Worm (Caenorhabditis elegans) whole organism, L4 larva: Measurements from ENCODE around the gene sftb-2.

ENCODE experiments used
- F26F4.8 ChIP-seq: fragments of 200-800 bp; sonication (Bioruptor generic); conservative IDR thresholded peaks from 2 replicates; pipeline ENCODE4 v1.3.6; 2022; ENCODE audit warnings: missing genetic modification characterization, missing compliant biosample characterization
- F37D6.2 ChIP-seq: sonication (generic microtip); optimal IDR thresholded peaks from 2 replicates; lab custom pipeline; 2016; ENCODE audit warnings: mild to moderate bottlenecking, missing genetic modification characterization, missing compliant biosample characterization
- F44E2.7 ChIP-seq: fragments of 200-800 bp; sonication (Bioruptor generic); IDR thresholded peaks from 2 replicates; pipeline ENCODE4 v2.1.2; 2022; ENCODE audit warnings: missing genetic modification characterization, missing compliant biosample characterization
- F49E8.2 ChIP-seq: sonication (generic microtip); optimal IDR thresholded peaks from 2 replicates; lab custom pipeline; 2016; ENCODE audit warnings: missing compliant biosample characterization, mild to moderate bottlenecking, missing genetic modification characterization, borderline replicate concordance
- T26A8.4 ChIP-seq: fragments of 200-800 bp; sonication (Bioruptor generic); IDR thresholded peaks from 2 replicates; pipeline ENCODE4 v1.3.6; 2022; ENCODE audit warnings: missing genetic modification characterization, missing compliant biosample characterization
- Y5F2A.4 ChIP-seq: fragments of 200-800 bp; sonication (Bioruptor generic); optimal IDR thresholded peaks from 2 replicates; lab custom pipeline; 2018; ENCODE audit warnings: mild to moderate bottlenecking, missing genetic modification characterization, missing compliant biosample characterization
- Y75B8A.6 ChIP-seq: fragments of 200-800 bp; sonication (Bioruptor generic); IDR thresholded peaks from 2 replicates; pipeline ENCODE4 v1.3.6; 2022; ENCODE audit warnings: missing genetic modification reagents, missing genetic modification characterization, missing compliant biosample characterization
- ZK337.2 ChIP-seq: fragments of 200-800 bp; sonication (Bioruptor generic); IDR thresholded peaks from 2 replicates; pipeline ENCODE4 v1.3.6; 2022; ENCODE audit warnings: missing genetic modification reagents, missing genetic modification characterization, missing compliant biosample characterization
- ZK546.5 ChIP-seq, 2 experiments: sonication (generic microtip); optimal IDR thresholded peaks; 2 replicates each; lab custom pipeline; 2017; ENCODE audit warnings: missing biosample characterization in 2 of 2, missing genetic modification characterization in 2 of 2
- aha-1 ChIP-seq: fragments of 150-350 bp; peaks from one replicate; lab custom pipeline; 2014; ENCODE audit warnings: missing biosample characterization, missing genetic modification characterization
- ceh-20 ChIP-seq: fragments of 200-800 bp; sonication (Bioruptor generic); IDR thresholded peaks from 2 replicates; pipeline ENCODE4 v1.3.6; 2022; ENCODE audit warnings: missing genetic modification reagents, missing genetic modification characterization, missing compliant biosample characterization
- ceh-32 ChIP-seq: sonication (generic microtip); optimal IDR thresholded peaks from 2 replicates; lab custom pipeline; 2016; ENCODE audit warnings: mild to moderate bottlenecking, missing genetic modification characterization, missing compliant biosample characterization; ENCODE audit not compliant: poor library complexity
- ceh-44 ChIP-seq: fragments of 200-800 bp; sonication (Bioruptor generic); IDR thresholded peaks from 2 replicates; pipeline ENCODE4 v1.3.6; 2022; ENCODE audit warnings: missing genetic modification reagents, missing genetic modification characterization, missing compliant biosample characterization
- ceh-62 ChIP-seq: sonication (generic microtip); optimal IDR thresholded peaks from 2 replicates; lab custom pipeline; 2017; ENCODE audit warnings: missing biosample characterization, missing genetic modification characterization
- ces-1 ChIP-seq: fragments of 150-350 bp; sonication (generic microtip); optimal IDR thresholded peaks from 4 replicates; lab custom pipeline; 2014; ENCODE audit warnings: missing biosample characterization, missing genetic modification reagents, missing genetic modification characterization
- ctbp-1 ChIP-seq: fragments of 200-800 bp; sonication (Bioruptor generic); IDR thresholded peaks from 2 replicates; pipeline ENCODE4 v1.3.6; 2022; ENCODE audit warnings: missing genetic modification reagents, missing genetic modification characterization, missing compliant biosample characterization
- daf-16 ChIP-seq, 3 experiments: sonication (generic microtip); optimal IDR thresholded peaks; 2 replicates each; lab custom pipeline; 2016 to 2017; ENCODE audit warnings: missing genetic modification characterization in 3 of 3, missing genetic modification reagents in 3 of 3, mild to moderate bottlenecking in 2 of 3, missing compliant biosample characterization in 2 of 3, missing biosample characterization in 1 of 3, moderate library complexity in 1 of 3
- duxl-1 ChIP-seq: sonication (generic microtip); optimal IDR thresholded peaks from 2 replicates; lab custom pipeline; 2016; ENCODE audit warnings: mild to moderate bottlenecking, missing genetic modification characterization, moderate library complexity, missing compliant biosample characterization; ENCODE audit not compliant: poor library complexity
- egl-27 ChIP-seq: sonication (generic microtip); optimal IDR thresholded peaks from 3 replicates; lab custom pipeline; 2017; ENCODE audit warnings: missing biosample characterization, missing genetic modification reagents, missing genetic modification characterization
- fkh-10 ChIP-seq: fragments of 150-350 bp; optimal IDR thresholded peaks from 2 replicates; lab custom pipeline; 2014; ENCODE audit warnings: missing biosample characterization, missing genetic modification reagents, missing genetic modification characterization
- gei-8 ChIP-seq: fragments of 200-800 bp; sonication (Bioruptor generic); optimal IDR thresholded peaks from 2 replicates; lab custom pipeline; 2018; ENCODE audit warnings: mild to moderate bottlenecking, missing genetic modification characterization, missing compliant biosample characterization
- hmg-1.1 ChIP-seq: fragments of 200-800 bp; sonication (Bioruptor generic); IDR thresholded peaks from 2 replicates; pipeline ENCODE4 v1.3.6; 2022; ENCODE audit warnings: missing genetic modification reagents, missing genetic modification characterization, missing compliant biosample characterization
- jun-1 ChIP-seq: fragments of 150-350 bp; optimal IDR thresholded peaks from 2 replicates; lab custom pipeline; 2014; ENCODE audit warnings: missing biosample characterization, missing genetic modification reagents, missing genetic modification characterization
- lin-38 ChIP-seq: fragments of 200-800 bp; sonication (Bioruptor generic); IDR thresholded peaks from 2 replicates; pipeline ENCODE4 v1.3.6; 2022; ENCODE audit warnings: missing genetic modification reagents, missing genetic modification characterization, missing compliant biosample characterization
- lsy-2 ChIP-seq, 2 experiments: fragments of 150-350 bp in 1 of 2; sonication (generic microtip) in 1 of 2; optimal IDR thresholded peaks; 2 replicates each; lab custom pipeline; 2014 to 2017; ENCODE audit warnings: missing biosample characterization in 2 of 2, missing genetic modification characterization in 2 of 2
- mep-1 ChIP-seq: fragments of 150-350 bp; sonication (generic microtip); optimal IDR thresholded peaks from 3 replicates; lab custom pipeline; 2014; ENCODE audit warnings: missing biosample characterization, missing genetic modification characterization
- mxl-3 ChIP-seq: fragments of 200-800 bp; sonication (Bioruptor generic); optimal IDR thresholded peaks from 2 replicates; lab custom pipeline; 2018; ENCODE audit warnings: mild to moderate bottlenecking, missing genetic modification characterization, missing compliant biosample characterization
- nhr-102 ChIP-seq: sonication (generic microtip); optimal IDR thresholded peaks from 2 replicates; lab custom pipeline; 2016; ENCODE audit warnings: mild to moderate bottlenecking, missing genetic modification characterization, moderate library complexity, missing compliant biosample characterization
- nhr-111 ChIP-seq: fragments of 200-800 bp; sonication (Bioruptor generic); optimal IDR thresholded peaks from 2 replicates; lab custom pipeline; 2018; ENCODE audit warnings: mild to moderate bottlenecking, missing genetic modification characterization, missing compliant biosample characterization
- nhr-77 ChIP-seq: fragments of 150-350 bp; optimal IDR thresholded peaks from 2 replicates; lab custom pipeline; 2014; ENCODE audit warnings: missing biosample characterization, missing genetic modification characterization
- php-3 ChIP-seq: fragments of 200-800 bp; sonication (Bioruptor generic); IDR thresholded peaks from 2 replicates; pipeline ENCODE4 v1.3.6; 2022; ENCODE audit warnings: missing genetic modification reagents, missing genetic modification characterization, missing compliant biosample characterization
- rbr-2 ChIP-seq: sonication (generic microtip); optimal IDR thresholded peaks from 2 replicates; lab custom pipeline; 2016; ENCODE audit warnings: missing genotype, missing genetic modification characterization, missing compliant biosample characterization
- sdz-12 ChIP-seq: fragments of 200-800 bp; sonication (Bioruptor generic); optimal IDR thresholded peaks from 2 replicates; lab custom pipeline; 2018; ENCODE audit warnings: mild to moderate bottlenecking, missing genetic modification characterization, missing compliant biosample characterization
- set-16 ChIP-seq: fragments of 200-800 bp; sonication (Bioruptor generic); IDR thresholded peaks from 2 replicates; pipeline ENCODE4 v1.3.6; 2022; ENCODE audit warnings: missing genetic modification reagents, missing genetic modification characterization, missing compliant biosample characterization
- skn-1 ChIP-seq: fragments of 150-350 bp; optimal IDR thresholded peaks from 2 replicates; lab custom pipeline; 2014; ENCODE audit warnings: missing biosample characterization, missing genetic modification characterization
- snpc-4 ChIP-seq: fragments of 150-350 bp; optimal IDR thresholded peaks from 2 replicates; lab custom pipeline; 2014; ENCODE audit warnings: missing biosample characterization, missing genetic modification characterization
- spr-3 ChIP-seq: fragments of 200-800 bp; sonication (Bioruptor generic); optimal IDR thresholded peaks from 2 replicates; lab custom pipeline; 2018; ENCODE audit warnings: mild to moderate bottlenecking, missing genetic modification characterization, missing compliant biosample characterization
- tag-97 ChIP-seq: fragments of 200-800 bp; sonication (Bioruptor generic); IDR thresholded peaks from 2 replicates; pipeline ENCODE4 v1.3.6; 2022; ENCODE audit warnings: missing genetic modification characterization, missing compliant biosample characterization
- unc-130 ChIP-seq: sonication (generic microtip); optimal IDR thresholded peaks from 2 replicates; lab custom pipeline; 2016; ENCODE audit warnings: missing genetic modification reagents, missing genetic modification characterization, missing compliant biosample characterization
- unc-39 ChIP-seq: sonication (generic microtip); optimal IDR thresholded peaks from 2 replicates; lab custom pipeline; 2017; ENCODE audit warnings: missing biosample characterization, missing genetic modification characterization
- unc-62 ChIP-seq, 3 experiments: fragments of 150-350 bp in 1 of 3; sonication (generic microtip); optimal IDR thresholded peaks in 2 of 3; peaks in 1 of 3; 1 replicate in 1 of 3; 2 replicates in 2 of 3; lab custom pipeline; 2014 to 2017; ENCODE audit warnings: missing biosample characterization in 3 of 3, missing genetic modification characterization in 3 of 3, missing genetic modification reagents in 3 of 3, missing genotype in 1 of 3
- zag-1 ChIP-seq: fragments of 150-350 bp; optimal IDR thresholded peaks from 2 replicates; lab custom pipeline; 2014; ENCODE audit warnings: missing biosample characterization, missing genetic modification characterization
- zip-11 ChIP-seq: fragments of 200-800 bp; sonication (Bioruptor generic); IDR thresholded peaks from 2 replicates; pipeline ENCODE4 v1.3.6; 2022; ENCODE audit warnings: missing genetic modification characterization, missing compliant biosample characterization
- zip-2 ChIP-seq: fragments of 150-350 bp; optimal IDR thresholded peaks from 2 replicates; lab custom pipeline; 2014; ENCODE audit warnings: missing biosample characterization, missing genetic modification characterization
- ztf-7 ChIP-seq: fragments of 150-350 bp; optimal IDR thresholded peaks from 2 replicates; lab custom pipeline; 2014; ENCODE audit warnings: missing biosample characterization, missing genetic modification characterization

Gene sftb-2

DNA sequence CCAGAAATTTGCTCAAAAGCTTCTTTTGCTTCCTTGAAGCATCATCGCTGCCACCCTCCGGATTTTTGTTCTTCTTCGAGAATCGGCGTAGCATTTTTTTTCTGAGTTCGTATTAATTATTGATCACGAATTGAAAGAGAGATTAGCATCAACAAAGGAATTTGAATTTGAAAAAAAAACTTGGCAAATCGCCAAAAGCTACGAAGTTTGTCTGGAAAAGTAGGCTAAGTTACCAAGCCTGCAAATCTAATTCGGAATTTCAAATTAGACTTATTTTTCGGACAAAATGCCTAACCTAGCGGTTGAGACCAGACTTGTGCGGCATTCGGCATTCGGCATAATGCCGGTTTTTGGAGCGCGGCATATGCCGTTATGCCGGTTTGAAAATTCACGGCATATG, 44.1 kb downstream of the sftb-2 start, which contains the start of gene cfap-36:
cfap-36 (minus strand) TSS at position 101 of the 400 bp plus-strand sequence.
- TF ChIP-seq Y5F2A.4 (GFP tag; lab: Kevin White, UChicago) (no peak), ztf-7 (tag; lab: Kevin White, UChicago) (no peak), ZK546.5 (tag; optimal IDR thresholded peaks at IDR 0.05; lab: Kevin White, UChicago) (no peak), unc-130 (GFP tag; lab: Kevin White, UChicago) (no peak), snpc-4 (tag; lab: Kevin White, UChicago) (no peak), unc-62 (GFP tag; optimal IDR thresholded peaks at IDR 0.05 in 1 of 2; lab: Kevin White, UChicago) (no peak), unc-62 (tag; optimal IDR thresholded peaks at IDR 0.05; lab: Kevin White, UChicago) (no peak), ceh-32 (tag; lab: Kevin White, UChicago) (no peak), F37D6.2 (tag; lab: Kevin White, UChicago) (no peak), fkh-10 (no peak), egl-27 (tag; lab: Kevin White, UChicago) (no peak), zag-1 (tag; lab: Kevin White, UChicago) (no peak), ces-1 (GFP tag; lab: Kevin White, UChicago) (no peak)

- TF ChIP-seq sdz-12 (GFP tag; lab: Kevin White, UChicago) (no peak), zip-11 (GFP tag; lab: Robert Waterston, UW) (no peak), set-16 (peak; percentile 77), spr-3 (GFP tag; lab: Kevin White, UChicago) (no peak), mxl-3 (GFP tag; lab: Kevin White, UChicago) (no peak)
Observed at ce11 chrV:173437-173836, 45.4 kb downstream of the sftb-2 start.

ce11 chrV:174520-174919, 46.5 kb downstream of the sftb-2 start:
- TF ChIP-seq ces-1 (GFP tag; lab: Kevin White, UChicago) (no peak), ceh-44 (GFP tag; lab: Robert Waterston, UW) (no peak), jun-1 (no peak), F44E2.7 (no peak), set-16 (no peak), aha-1 (tag; lab: Kevin White, UChicago) (peak; percentile 12)

ce11 chrV:176870-177467, 48.9 kb downstream of the sftb-2 start, which contains the start of gene cul-3:
TSS of gene cul-3 (plus strand) at chrV:177417.
- no peak for TF ChIP-seq unc-39 (tag; lab: Kevin White, UChicago)
- TF ChIP-seq ceh-62 (tag; lab: Kevin White, UChicago): no peak
- no peak for TF ChIP-seq ZK337.2 (GFP tag; lab: Robert Waterston, UW)
- peak; percentile 42 for TF ChIP-seq rbr-2
- no peak for TF ChIP-seq nhr-111 (GFP tag; lab: Kevin White, UChicago)
- TF ChIP-seq duxl-1: peak; percentile 45
- TF ChIP-seq skn-1: no peak
- TF ChIP-seq ctbp-1 (GFP tag; lab: Robert Waterston, UW): no peak
- peak; percentile 32 for TF ChIP-seq nhr-102
- peak; percentile 31 for TF ChIP-seq nhr-77 (tag; lab: Kevin White, UChicago)
- TF ChIP-seq ceh-20 (GFP tag; lab: Robert Waterston, UW): 0 out of 2 replicates have a peak, but pooled peaks have one; percentile 21
- peak; percentile 57; the same call in 1 of the 2 replicates for TF ChIP-seq hmg-1.1 (GFP tag; lab: Robert Waterston, UW)
- TF ChIP-seq F49E8.2 (tag; lab: Kevin White, UChicago): peak; percentile 14
- no peak for TF ChIP-seq daf-16 (GFP tag; optimal IDR thresholded peaks at IDR 0.05; lab: Kevin White, UChicago)
- TF ChIP-seq daf-16 (tag; optimal IDR thresholded peaks at IDR 0.05; lab: Kevin White, UChicago): peak; percentile 11
- TF ChIP-seq tag-97 (GFP tag; lab: Robert Waterston, UW): no peak
- peak; percentile 17 for TF ChIP-seq ztf-7 (tag; lab: Kevin White, UChicago)
- peak; percentile 49; the same call in 1 of the 2 replicates for TF ChIP-seq T26A8.4 (GFP tag; lab: Robert Waterston, UW)
- no peak for TF ChIP-seq php-3 (GFP tag; lab: Robert Waterston, UW)
- TF ChIP-seq F26F4.8 (GFP tag; lab: Robert Waterston, UW): no peak
- no peak for TF ChIP-seq unc-130 (GFP tag; lab: Kevin White, UChicago)
- TF ChIP-seq lin-38 (GFP tag; lab: Robert Waterston, UW): peak; percentile 68
- no peak for TF ChIP-seq zip-2
- no peak for TF ChIP-seq gei-8 (GFP tag; lab: Kevin White, UChicago)
- no peak for TF ChIP-seq Y75B8A.6 (GFP tag; lab: Robert Waterston, UW)
- TF ChIP-seq mep-1 (tag; lab: Kevin White, UChicago): peak; percentile 59
- TF ChIP-seq lsy-2 (tag; optimal IDR thresholded peaks at IDR 0.05; lab: Kevin White, UChicago): peak in 1 of 2 experiments; percentile 68
